Fruit fly (Drosophila melanogaster) whole organism, embryonic: Measurements from ENCODE around the gene vers.
A peak's percentile ranks its signal among the peaks of the same experiment; 100 is the strongest.

ENCODE experiments used
- CG1233 ChIP-seq: fragments of 200-800 bp; sonication (Bioruptor generic); optimal IDR thresholded peaks from 4 replicates; lab custom pipeline; 2018; ENCODE audit warnings: missing biosample characterization, mild to moderate bottlenecking, missing genetic modification characterization
- CG12744 ChIP-seq: fragments of 200-800 bp; sonication (Bioruptor generic); optimal IDR thresholded peaks from 2 replicates; lab custom pipeline; 2016; ENCODE audit warnings: missing biosample characterization, missing genetic modification characterization
- CG12942 ChIP-seq: fragments of 200-800 bp; sonication (Bioruptor generic); optimal IDR thresholded peaks from 3 replicates; lab custom pipeline; 2016; ENCODE audit warnings: missing biosample characterization, missing genetic modification characterization
- CG13287 ChIP-seq: fragments of 200-800 bp; sonication (Bioruptor generic); IDR thresholded peaks from 2 replicates; pipeline ENCODE4 v1.3.6; 2022; ENCODE audit warnings: missing biosample characterization, missing genetic modification characterization; ENCODE audit not compliant: partially characterized antibody
- CG13296 ChIP-seq: fragments of 200-800 bp; sonication (Bioruptor generic); optimal IDR thresholded peaks from 3 replicates; lab custom pipeline; 2018; ENCODE audit warnings: missing biosample characterization, mild to moderate bottlenecking, missing genetic modification characterization
- CG30020 ChIP-seq: fragments of 200-800 bp; optimal IDR thresholded peaks from 2 replicates; lab custom pipeline; 2019; ENCODE audit warnings: missing biosample characterization, mild to moderate bottlenecking, missing genetic modification characterization, moderate library complexity
- CG32532 ChIP-seq: fragments of 200-800 bp; sonication (Bioruptor generic); IDR thresholded peaks from 2 replicates; pipeline ENCODE4 v1.3.6; 2022; ENCODE audit warnings: missing biosample characterization, missing genetic modification characterization
- CG34376 ChIP-seq: fragments of 200-800 bp; sonication (Bioruptor generic); optimal IDR thresholded peaks from 2 replicates; lab custom pipeline; 2018; ENCODE audit warnings: missing biosample characterization, mild to moderate bottlenecking, missing genetic modification characterization
- CG4328 ChIP-seq: fragments of 200-800 bp; sonication (Bioruptor generic); optimal IDR thresholded peaks from 3 replicates; lab custom pipeline; 2017; ENCODE audit warnings: missing biosample characterization, missing genetic modification reagents, missing genetic modification characterization
- CG6813 ChIP-seq: fragments of 200-800 bp; sonication (Bioruptor generic); optimal IDR thresholded peaks from 2 replicates; lab custom pipeline; 2017; ENCODE audit warnings: missing biosample characterization, missing genetic modification characterization, mild to moderate bottlenecking, moderate library complexity, missing genetic modification reagents
- CG7745 ChIP-seq: fragments of 200-800 bp; sonication (Bioruptor generic); optimal IDR thresholded peaks from 2 replicates; lab custom pipeline; 2018; ENCODE audit warnings: missing biosample characterization, mild to moderate bottlenecking, missing genetic modification characterization, moderate library complexity
- CG7987 ChIP-seq: fragments of 200-800 bp; sonication (Bioruptor generic); optimal IDR thresholded peaks from 2 replicates; lab custom pipeline; 2018; ENCODE audit warnings: missing biosample characterization, mild to moderate bottlenecking, missing genetic modification characterization, moderate library complexity
- CG8290 ChIP-seq, 3 experiments: fragments of 200-800 bp; sonication (Bioruptor generic); optimal IDR thresholded peaks; 2 replicates each; lab custom pipeline; 2016 to 2019; ENCODE audit warnings: missing biosample characterization in 3 of 3, missing genetic modification characterization in 3 of 3, mild to moderate bottlenecking in 2 of 3, moderate library complexity in 1 of 3
- Chrac-16 ChIP-seq: fragments of 200-800 bp; sonication (Bioruptor generic); optimal IDR thresholded peaks from 3 replicates; lab custom pipeline; 2016; ENCODE audit warnings: missing biosample characterization, missing genetic modification characterization
- Gug ChIP-seq: fragments of 200-800 bp; sonication (Bioruptor generic); IDR thresholded peaks from 4 replicates; pipeline ENCODE4 v1.3.6; 2022; ENCODE audit warnings: missing biosample characterization, missing genetic modification characterization
- H15 ChIP-seq: fragments of 200-800 bp; sonication (Bioruptor generic); IDR thresholded peaks from 3 replicates; pipeline ENCODE4 v1.3.6; 2022; ENCODE audit warnings: missing biosample characterization, missing genetic modification characterization
- Lhr ChIP-seq: fragments of 200-800 bp; sonication (Bioruptor generic); optimal IDR thresholded peaks from 3 replicates; lab custom pipeline; 2017; ENCODE audit warnings: mild to moderate bottlenecking, missing biosample characterization, missing genetic modification reagents, missing genetic modification characterization
- Myb ChIP-seq: fragments of 200-800 bp; sonication (Bioruptor generic); optimal IDR thresholded peaks from 2 replicates; lab custom pipeline; 2016; ENCODE audit warnings: missing biosample characterization, missing genetic modification characterization
- Opbp ChIP-seq: fragments of 200-800 bp; sonication (Bioruptor generic); IDR thresholded peaks from 3 replicates; pipeline ENCODE4 v1.3.6; 2022; ENCODE audit warnings: missing biosample characterization, missing genetic modification characterization; ENCODE audit not compliant: partially characterized antibody
- Poxn ChIP-seq: fragments of 200-800 bp; sonication (Bioruptor generic); IDR thresholded peaks from 2 replicates; pipeline ENCODE4 v1.3.6; 2022; ENCODE audit warnings: missing biosample characterization, missing genetic modification characterization
- Six4 ChIP-seq: fragments of 200-800 bp; sonication (Bioruptor generic); optimal IDR thresholded peaks from 2 replicates; lab custom pipeline; 2016; ENCODE audit warnings: missing biosample characterization, missing genetic modification characterization
- Ssrp ChIP-seq: fragments of 200-800 bp; sonication (Bioruptor generic); optimal IDR thresholded peaks from 2 replicates; lab custom pipeline; 2018; ENCODE audit warnings: missing biosample characterization, mild to moderate bottlenecking, missing genetic modification characterization, moderate library complexity
- ac ChIP-seq: fragments of 200-800 bp; sonication (Bioruptor generic); optimal IDR thresholded peaks from 3 replicates; lab custom pipeline; 2017; ENCODE audit warnings: missing biosample characterization, mild to moderate bottlenecking, missing genetic modification characterization
- bab2 ChIP-seq: fragments of 200-800 bp; sonication (Bioruptor generic); optimal IDR thresholded peaks from 2 replicates; lab custom pipeline; 2016; ENCODE audit warnings: missing biosample characterization, missing genetic modification characterization
- dan ChIP-seq: fragments of 200-800 bp; sonication (Bioruptor generic); IDR thresholded peaks from 2 replicates; pipeline ENCODE4 v1.3.6; 2022; ENCODE audit warnings: missing biosample characterization, missing genetic modification characterization
- exex ChIP-seq: fragments of 200-800 bp; sonication (Bioruptor generic); optimal IDR thresholded peaks from 4 replicates; lab custom pipeline; 2018; ENCODE audit warnings: missing biosample characterization, mild to moderate bottlenecking, missing genetic modification characterization, moderate library complexity
- gcm ChIP-seq: fragments of 200-800 bp; sonication (Bioruptor generic); optimal IDR thresholded peaks from 2 replicates; lab custom pipeline; 2019; ENCODE audit warnings: missing biosample characterization, mild to moderate bottlenecking, missing genetic modification characterization, moderate library complexity
- ind ChIP-seq: fragments of 200-800 bp; sonication (Bioruptor generic); optimal IDR thresholded peaks from 3 replicates; lab custom pipeline; 2016; ENCODE audit warnings: missing biosample characterization, missing genetic modification characterization
- mld ChIP-seq: fragments of 200-800 bp; sonication (Bioruptor generic); IDR thresholded peaks from 3 replicates; pipeline ENCODE4 v1.3.6; 2022; ENCODE audit warnings: missing biosample characterization, missing genetic modification characterization; ENCODE audit not compliant: partially characterized antibody
- nom ChIP-seq: fragments of 200-800 bp; sonication (Bioruptor generic); optimal IDR thresholded peaks from 2 replicates; lab custom pipeline; 2017; ENCODE audit warnings: missing biosample characterization, missing genetic modification characterization, mild to moderate bottlenecking, moderate library complexity, missing genetic modification reagents
- odd ChIP-seq: fragments of 200-800 bp; sonication (Bioruptor generic); optimal IDR thresholded peaks from 2 replicates; lab custom pipeline; 2017; ENCODE audit warnings: missing biosample characterization, mild to moderate bottlenecking, missing genetic modification characterization
- onecut ChIP-seq: fragments of 200-800 bp; sonication (Bioruptor generic); IDR thresholded peaks from 2 replicates; pipeline ENCODE4 v1.3.6; 2022; ENCODE audit warnings: missing biosample characterization, missing genetic modification characterization
- p53 ChIP-seq: fragments of 200-800 bp; sonication (Bioruptor generic); optimal IDR thresholded peaks from 2 replicates; lab custom pipeline; 2016; ENCODE audit warnings: missing biosample characterization, missing genetic modification characterization
- pnt ChIP-seq: fragments of 200-800 bp; sonication (Bioruptor generic); optimal IDR thresholded peaks from 3 replicates; lab custom pipeline; 2016; ENCODE audit warnings: missing biosample characterization, missing genetic modification characterization
- pum ChIP-seq: fragments of 200-800 bp; sonication (Bioruptor generic); optimal IDR thresholded peaks from 2 replicates; lab custom pipeline; 2016; ENCODE audit warnings: missing biosample characterization, missing genetic modification characterization
- ranshi ChIP-seq: fragments of 200-800 bp; sonication (Bioruptor generic); IDR thresholded peaks from 2 replicates; pipeline ENCODE4 v1.3.6; 2022; ENCODE audit warnings: missing biosample characterization, missing genetic modification characterization
- stwl ChIP-seq: fragments of 200-800 bp; sonication (Bioruptor generic); optimal IDR thresholded peaks from 3 replicates; lab custom pipeline; 2018; ENCODE audit warnings: missing biosample characterization, mild to moderate bottlenecking, missing genetic modification characterization, moderate library complexity
- ttk ChIP-seq: fragments of 200-800 bp; sonication (Bioruptor generic); IDR thresholded peaks from 2 replicates; pipeline ENCODE4 v2.1.2; 2022; ENCODE audit warnings: missing biosample characterization, missing genetic modification characterization
- zen2 ChIP-seq: fragments of 200-800 bp; sonication (Bioruptor generic); IDR thresholded peaks from 3 replicates; pipeline ENCODE4 v1.3.6; 2022; ENCODE audit warnings: missing biosample characterization, missing genetic modification characterization; ENCODE audit not compliant: partially characterized antibody

vers gene

DNA sequence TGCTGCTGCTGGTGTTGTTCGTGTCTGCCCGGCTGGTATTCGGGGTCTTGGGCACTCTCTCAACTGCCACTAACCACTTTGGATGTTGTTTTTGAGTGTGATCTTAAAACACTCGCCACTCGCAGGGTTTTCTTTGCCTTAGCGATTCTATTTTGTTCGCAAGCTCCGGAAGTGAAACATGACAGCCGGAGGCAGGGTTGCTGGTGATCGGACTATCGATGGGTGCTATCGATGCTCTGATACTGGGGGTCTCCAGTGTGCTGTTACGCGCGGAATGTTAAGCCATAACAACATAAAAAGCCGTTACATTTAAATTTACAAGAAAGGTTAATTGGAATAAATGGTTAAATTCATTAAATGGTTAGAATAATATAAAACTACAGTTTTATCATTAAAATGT, 9.1 kb downstream of the vers start, which contains the start of gene yps (continued):
- peak; percentile 95 for TF ChIP-seq onecut
- peak; percentile 98 for TF ChIP-seq CG6813
- TF ChIP-seq ind (GFP tag; lab: Kevin White, UChicago) = peak; percentile 75
- peak; percentile 97 for TF ChIP-seq CG13296 (GFP tag; lab: Kevin White, UChicago)
- peak; percentile 78 for TF ChIP-seq bab2 (GFP tag; lab: Kevin White, UChicago)
- TF ChIP-seq CG8290 (GFP tag; optimal IDR thresholded peaks at IDR 0.05; lab: Kevin White, UChicago) = peak; percentile 91
- TF ChIP-seq CG8290 (tag; optimal IDR thresholded peaks at IDR 0.05; lab: Kevin White, UChicago) = peak; percentile 88 to 99
- peak; percentile 95 for TF ChIP-seq p53 (GFP tag; lab: Kevin White, UChicago)
- TF ChIP-seq ttk (GFP tag; lab: Robert Waterston, UW) = peak; percentile 80
- peak; percentile 97 for TF ChIP-seq CG4328 (GFP tag; lab: Kevin White, UChicago)
- TF ChIP-seq zen2 (GFP tag; lab: Robert Waterston, UW) = no peak; the same call in 1 of the 3 replicates
- peak; percentile 87 for TF ChIP-seq CG7745 (tag; lab: Kevin White, UChicago)
- TF ChIP-seq CG7987 (GFP tag; lab: Kevin White, UChicago) = peak; percentile 100
- peak; percentile 89 for TF ChIP-seq Lhr (GFP tag; lab: Kevin White, UChicago)
- TF ChIP-seq dan (GFP tag; lab: Robert Waterston, UW) = no peak
- TF ChIP-seq Six4 (GFP tag; lab: Kevin White, UChicago) = peak; percentile 90
- TF ChIP-seq Poxn (GFP tag; lab: Robert Waterston, UW) = 0 out of 2 replicates have a peak, but pooled peaks have one; percentile 17
- TF ChIP-seq CG30020 (tag; lab: Kevin White, UChicago) = peak; percentile 68
- TF ChIP-seq CG13287 (GFP tag; lab: Robert Waterston, UW) = peak; percentile 84
- TF ChIP-seq Gug (GFP tag; lab: Robert Waterston, UW) = peak; percentile 52; the same call in 2 of the 4 replicates
- TF ChIP-seq ac (GFP tag; lab: Kevin White, UChicago) = peak; percentile 89
- TF ChIP-seq H15 (GFP tag; lab: Robert Waterston, UW) = peak; percentile 89
- peak; percentile 74 for TF ChIP-seq pum
- peak; percentile 94 for TF ChIP-seq gcm (GFP tag; lab: Kevin White, UChicago)
- TF ChIP-seq CG32532 (GFP tag; lab: Robert Waterston, UW) = peak; percentile 93
- TF ChIP-seq CG34376 (GFP tag; lab: Kevin White, UChicago) = peak; percentile 99
- TF ChIP-seq stwl (tag; lab: Kevin White, UChicago) = peak; percentile 91
- TF ChIP-seq CG12942 (GFP tag; lab: Kevin White, UChicago) = peak; percentile 84
- peak; percentile 98 for TF ChIP-seq CG1233 (GFP tag; lab: Kevin White, UChicago)
- TF ChIP-seq Myb (GFP tag; lab: Kevin White, UChicago) = peak; percentile 98
- TF ChIP-seq ranshi (GFP tag; lab: Robert Waterston, UW) = peak; percentile 86; the same call in 1 of the 2 replicates
- peak; percentile 89 for TF ChIP-seq CG12744 (GFP tag; lab: Kevin White, UChicago)
- peak; percentile 93 for TF ChIP-seq nom (GFP tag; lab: Kevin White, UChicago)
- peak; percentile 26 for TF ChIP-seq pnt (GFP tag; lab: Kevin White, UChicago)
- 0 out of 3 replicates have a peak, but pooled peaks have one; percentile 27 for TF ChIP-seq mld
- TF ChIP-seq Chrac-16 (GFP tag; lab: Kevin White, UChicago) = peak; percentile 64
- peak; percentile 98 for TF ChIP-seq odd (GFP tag; lab: Kevin White, UChicago)
- peak; percentile 69 for TF ChIP-seq Ssrp
- peak; percentile 84 for TF ChIP-seq Opbp (GFP tag; lab: Robert Waterston, UW)
- peak; percentile 73 for TF ChIP-seq exex (tag; lab: Kevin White, UChicago)
